Fruit fly (Drosophila melanogaster) whole organism, pupa: ENCODE results near the gene CG3823.

Experiments
- CG10348 ChIP-seq: fragments of 200-800 bp; sonication (Bioruptor generic); IDR thresholded peaks from 2 replicates; pipeline ENCODE4 v1.3.6; 2022; ENCODE audit warnings: missing biosample characterization, missing genetic modification characterization
- CG12605 ChIP-seq: fragments of 200-800 bp; sonication (Bioruptor generic); IDR thresholded peaks from 2 replicates; pipeline ENCODE4 v1.3.6; 2022; ENCODE audit warnings: missing biosample characterization, missing genetic modification characterization
- CG13204 ChIP-seq: fragments of 200-800 bp; sonication (Bioruptor generic); optimal IDR thresholded peaks from 2 replicates; lab custom pipeline; 2018; ENCODE audit warnings: missing biosample characterization, mild to moderate bottlenecking, missing genetic modification characterization, moderate library complexity
- CG14655 ChIP-seq: fragments of 200-800 bp; sonication (Bioruptor generic); optimal IDR thresholded peaks from 3 replicates; lab custom pipeline; 2017; ENCODE audit warnings: mild to moderate bottlenecking, missing biosample characterization, missing genetic modification reagents, missing genetic modification characterization
- CG15710 ChIP-seq: fragments of 200-800 bp; sonication (Bioruptor generic); optimal IDR thresholded peaks from 2 replicates; lab custom pipeline; 2018; ENCODE audit warnings: missing biosample characterization, mild to moderate bottlenecking, missing genetic modification characterization, moderate library complexity
- CG17806 ChIP-seq: fragments of 200-800 bp; sonication (Bioruptor generic); optimal IDR thresholded peaks from 2 replicates; lab custom pipeline; 2018; ENCODE audit warnings: missing biosample characterization, mild to moderate bottlenecking, missing genetic modification characterization, moderate library complexity
- CG32121 ChIP-seq: fragments of 200-800 bp; sonication (Bioruptor generic); IDR thresholded peaks from 2 replicates; pipeline ENCODE4 v1.3.6; 2022; ENCODE audit warnings: missing biosample characterization, missing genetic modification characterization
- CG34367 ChIP-seq: fragments of 200-800 bp; sonication (Bioruptor generic); optimal IDR thresholded peaks from 2 replicates; lab custom pipeline; 2018; ENCODE audit warnings: missing biosample characterization, mild to moderate bottlenecking, missing genetic modification characterization
- CG4496 ChIP-seq: fragments of 200-800 bp; sonication (Bioruptor generic); IDR thresholded peaks from 3 replicates; pipeline ENCODE4 v1.3.6; 2022; ENCODE audit warnings: missing biosample characterization, missing genetic modification characterization
- CG8159 ChIP-seq: fragments of 200-800 bp; sonication (Bioruptor generic); optimal IDR thresholded peaks from 3 replicates; lab custom pipeline; 2018; ENCODE audit warnings: missing biosample characterization, mild to moderate bottlenecking, missing genetic modification characterization, moderate library complexity
- CG8301 ChIP-seq: fragments of 200-800 bp; sonication (Bioruptor generic); optimal IDR thresholded peaks from 2 replicates; lab custom pipeline; 2018; ENCODE audit warnings: missing biosample characterization, mild to moderate bottlenecking, missing genetic modification characterization
- CG9948 ChIP-seq: fragments of 200-800 bp; sonication (Bioruptor generic); optimal IDR thresholded peaks from 2 replicates; lab custom pipeline; 2018; ENCODE audit warnings: missing biosample characterization, mild to moderate bottlenecking, missing genetic modification characterization, moderate library complexity
- D1 ChIP-seq: fragments of 200-800 bp; sonication (Bioruptor generic); optimal IDR thresholded peaks from 2 replicates; lab custom pipeline; 2018; ENCODE audit warnings: missing biosample characterization, mild to moderate bottlenecking, missing genetic modification characterization, moderate library complexity
- EcR ChIP-seq: fragments of 200-800 bp; sonication (Bioruptor generic); optimal IDR thresholded peaks from 3 replicates; lab custom pipeline; 2019; ENCODE audit warnings: missing biosample characterization, missing genetic modification characterization, mild to moderate bottlenecking, moderate library complexity, missing genetic modification reagents
- Ets98B ChIP-seq: fragments of 200-800 bp; sonication (Bioruptor generic); IDR thresholded peaks from 2 replicates; pipeline ENCODE4 v1.3.6; 2022; ENCODE audit warnings: missing biosample characterization, missing genetic modification characterization
- Pif1A ChIP-seq: fragments of 200-800 bp; sonication (Bioruptor generic); optimal IDR thresholded peaks from 3 replicates; lab custom pipeline; 2016; ENCODE audit warnings: missing biosample characterization, missing genetic modification characterization
- Pif1B ChIP-seq: fragments of 200-800 bp; sonication (Bioruptor generic); optimal IDR thresholded peaks from 3 replicates; lab custom pipeline; 2016; ENCODE audit warnings: missing biosample characterization, missing genetic modification characterization
- Snoo ChIP-seq: fragments of 200-800 bp; sonication (Bioruptor generic); optimal IDR thresholded peaks from 3 replicates; lab custom pipeline; 2017; ENCODE audit warnings: missing biosample characterization, mild to moderate bottlenecking, missing genetic modification characterization, inconsistent platforms
- fd96Ca ChIP-seq: fragments of 200-800 bp; sonication (Bioruptor generic); IDR thresholded peaks from 3 replicates; pipeline ENCODE4 v1.3.6; 2022; ENCODE audit warnings: missing biosample characterization, missing genetic modification characterization
- gl ChIP-seq: fragments of 200-800 bp; sonication (Bioruptor generic); optimal IDR thresholded peaks from 2 replicates; lab custom pipeline; 2018; ENCODE audit warnings: missing biosample characterization, mild to moderate bottlenecking, missing genetic modification characterization
- rn ChIP-seq: fragments of 200-800 bp; sonication (Bioruptor generic); IDR thresholded peaks from 2 replicates; pipeline ENCODE4 v1.3.6; 2022; ENCODE audit warnings: missing biosample characterization, missing genetic modification characterization

Gene CG3823

DNA sequence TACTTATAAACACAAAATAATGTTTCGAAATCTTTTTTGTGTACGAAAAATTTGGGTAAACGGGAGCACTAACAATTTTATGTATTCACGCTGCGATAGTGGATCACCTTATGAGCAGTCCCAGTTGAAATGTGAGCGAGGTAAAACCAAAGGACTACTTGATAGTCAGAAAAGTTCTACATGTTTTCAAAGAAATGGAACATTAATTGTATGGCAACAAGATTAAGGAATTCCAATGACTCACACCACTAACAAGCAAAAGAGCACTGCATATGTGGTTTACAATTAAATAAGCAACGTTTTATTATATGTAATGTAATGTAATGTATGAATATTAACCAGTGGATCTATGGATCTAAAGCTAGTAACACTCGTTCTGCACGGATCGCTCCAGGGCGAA, 9.5 kb upstream of the CG3823 start, which contains the start of gene CG15892:
TSS of gene CG15892 (minus strand) at position 101 of the 400 bp plus-strand sequence.
- no peak for TF ChIP-seq CG10348
- no peak for TF ChIP-seq D1
- no peak for TF ChIP-seq rn
- no peak for TF ChIP-seq gl (tag; lab: Kevin White, UChicago)
- TF ChIP-seq CG4496 (GFP tag; lab: Robert Waterston, UW) = no peak
- TF ChIP-seq CG9948 (tag; lab: Kevin White, UChicago) = no peak
- no peak for TF ChIP-seq Pif1A (GFP tag; lab: Kevin White, UChicago)
- no peak for TF ChIP-seq CG34367 (tag; lab: Kevin White, UChicago)
- no peak for TF ChIP-seq CG13204
- TF ChIP-seq CG17806 (tag; lab: Kevin White, UChicago) = no peak
- no peak for TF ChIP-seq EcR
- TF ChIP-seq fd96Ca (GFP tag; lab: Robert Waterston, UW) = no peak
- TF ChIP-seq Pif1B (GFP tag; lab: Kevin White, UChicago) = no peak
- no peak for TF ChIP-seq CG15710 (tag; lab: Kevin White, UChicago)

DNA sequence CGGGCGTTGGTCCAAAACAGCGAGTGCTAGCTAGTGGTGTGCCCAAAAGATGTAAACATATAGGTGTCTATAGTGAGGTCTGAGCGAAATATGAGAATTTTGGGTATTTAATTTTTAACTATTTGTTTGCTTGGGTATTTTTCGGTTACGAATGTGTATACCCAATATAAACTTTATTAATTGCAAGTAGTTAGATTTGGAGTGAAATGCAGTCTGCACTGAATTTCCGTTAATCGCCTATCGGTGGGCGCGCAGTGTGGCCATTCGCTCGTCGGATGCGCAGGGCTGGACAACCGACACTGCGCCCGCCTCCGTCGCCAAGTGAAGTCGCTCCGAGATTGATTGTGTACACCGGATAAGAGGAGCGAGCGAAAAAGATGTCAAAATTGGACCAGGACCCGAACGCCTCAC, 8.6 kb upstream of the CG3823 start, which contains the start of the genes CG15891 and CG3815:
TSS of gene CG15891 (minus strand) at position 217 of the 411 bp plus-strand sequence.
TSS of gene CG3815 (plus strand) at position 261 of the 411 bp plus-strand sequence.
- TF ChIP-seq CG15710 (tag; lab: Kevin White, UChicago) (peak; percentile 53), CG8159 (no peak), gl (tag; lab: Kevin White, UChicago) (no peak), CG32121 (GFP tag; lab: Robert Waterston, UW) (no peak), CG4496 (GFP tag; lab: Robert Waterston, UW) (no peak), Pif1A (GFP tag; lab: Kevin White, UChicago) (no peak), CG34367 (tag; lab: Kevin White, UChicago) (no peak), CG9948 (tag; lab: Kevin White, UChicago) (peak; percentile 14), CG13204 (no peak), Snoo (tag; lab: Kevin White, UChicago) (peak; percentile 57), CG17806 (tag; lab: Kevin White, UChicago) (peak; percentile 19), CG8301 (tag; lab: Kevin White, UChicago) (no peak), Pif1B (GFP tag; lab: Kevin White, UChicago) (no peak), CG14655 (GFP tag; lab: Kevin White, UChicago) (no peak), CG10348 (no peak), fd96Ca (GFP tag; lab: Robert Waterston, UW) (peak; percentile 33; the same call in 1 of the 3 replicates), rn (no peak)

DNA sequence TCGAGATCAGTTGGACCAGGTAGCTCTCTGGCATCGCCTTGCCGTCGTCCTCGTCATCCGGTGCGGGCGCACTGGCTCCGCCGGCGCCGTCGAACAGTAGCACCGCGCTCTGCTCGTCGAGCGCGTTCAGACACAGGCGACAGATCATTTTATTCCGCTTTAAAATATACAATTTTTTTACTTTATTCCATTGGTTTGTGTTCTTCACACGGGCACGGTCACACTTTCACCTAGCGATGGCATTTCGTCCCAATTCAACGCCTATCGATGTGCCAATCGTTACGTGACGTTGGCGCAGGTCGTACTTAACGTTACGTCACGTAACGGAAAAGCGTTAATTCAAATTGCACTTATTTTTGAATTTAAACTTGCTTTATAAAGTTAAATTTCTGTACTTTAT, 2.7 kb upstream of the CG3823 start, which contains the start of gene CG12219:
TSS of gene CG12219 (minus strand) at position 234 of the 400 bp plus-strand sequence.
- TF ChIP-seq CG9948 (tag; lab: Kevin White, UChicago) (no peak), CG4496 (GFP tag; lab: Robert Waterston, UW) (no peak), Pif1A (GFP tag; lab: Kevin White, UChicago) (no peak), Pif1B (GFP tag; lab: Kevin White, UChicago) (no peak), Ets98B (GFP tag; lab: Robert Waterston, UW) (no peak), fd96Ca (GFP tag; lab: Robert Waterston, UW) (no peak), CG12605 (GFP tag; lab: Robert Waterston, UW) (no peak), Snoo (tag; lab: Kevin White, UChicago) (no peak), CG32121 (GFP tag; lab: Robert Waterston, UW) (no peak), CG8159 (no peak), CG15710 (tag; lab: Kevin White, UChicago) (no peak), CG34367 (tag; lab: Kevin White, UChicago) (no peak), CG13204 (no peak)

DNA sequence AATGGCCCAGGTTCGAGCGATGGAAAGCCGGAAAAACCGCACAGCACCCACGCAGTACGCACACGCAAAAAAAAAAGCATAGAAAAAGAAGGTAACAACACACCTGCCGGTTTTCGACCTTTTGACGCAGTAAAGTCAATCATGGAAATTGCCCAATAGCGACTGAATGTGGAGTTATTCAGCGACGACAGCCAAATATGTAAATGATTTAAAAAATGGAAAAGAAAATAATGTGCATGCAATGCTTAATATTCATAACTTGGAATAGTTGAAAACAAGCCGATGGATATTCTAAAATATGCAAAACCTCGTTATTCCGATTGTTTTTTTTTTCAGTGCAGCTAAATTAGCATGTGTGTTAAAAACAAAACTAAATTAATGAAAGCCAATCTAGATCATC, 579 bp upstream of the CG3823 start:
- TF ChIP-seq CG32121 (GFP tag; lab: Robert Waterston, UW) (no peak), CG9948 (tag; lab: Kevin White, UChicago) (no peak), gl (tag; lab: Kevin White, UChicago) (no peak), fd96Ca (GFP tag; lab: Robert Waterston, UW) (no peak), Ets98B (GFP tag; lab: Robert Waterston, UW) (no peak), CG4496 (GFP tag; lab: Robert Waterston, UW) (no peak), D1 (no peak), CG15710 (tag; lab: Kevin White, UChicago) (no peak), CG13204 (no peak), CG8159 (no peak), Snoo (tag; lab: Kevin White, UChicago) (no peak), CG12605 (GFP tag; lab: Robert Waterston, UW) (no peak), rn (no peak), CG10348 (no peak), CG34367 (tag; lab: Kevin White, UChicago) (no peak), CG17806 (tag; lab: Kevin White, UChicago) (no peak)

DNA sequence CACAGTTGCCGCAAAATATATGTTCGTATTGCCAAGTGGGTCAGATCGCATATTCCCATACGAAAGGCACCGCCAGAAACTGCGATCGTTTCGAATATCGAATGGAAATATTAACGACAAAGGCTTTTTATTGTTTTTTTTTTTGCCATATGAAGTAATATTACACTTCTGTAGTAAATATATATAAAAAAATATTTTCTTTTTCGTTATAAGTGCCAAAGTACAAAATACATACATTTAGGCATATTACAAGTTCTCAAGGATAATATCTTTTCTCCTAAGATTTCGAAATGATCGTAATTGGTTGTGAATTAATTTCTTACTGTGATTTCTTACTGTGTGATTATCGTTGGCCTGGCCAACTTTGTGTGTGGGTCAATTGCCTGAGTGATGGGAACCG, 428 bp downstream of the CG3823 start:
- TF ChIP-seq CG10348 (no peak), CG15710 (tag; lab: Kevin White, UChicago) (peak; percentile 10), CG4496 (GFP tag; lab: Robert Waterston, UW) (no peak), CG9948 (tag; lab: Kevin White, UChicago) (peak; percentile 14), D1 (no peak), Pif1A (GFP tag; lab: Kevin White, UChicago) (no peak), CG32121 (GFP tag; lab: Robert Waterston, UW) (no peak; the same call in 1 of the 2 replicates), CG34367 (tag; lab: Kevin White, UChicago) (no peak), Pif1B (GFP tag; lab: Kevin White, UChicago) (no peak), CG17806 (tag; lab: Kevin White, UChicago) (no peak), CG13204 (no peak), CG8301 (tag; lab: Kevin White, UChicago) (peak; percentile 9), gl (tag; lab: Kevin White, UChicago) (no peak)
